Worm (Caenorhabditis elegans) whole organism, L2 larva: ENCODE measurements around the gene sra-2.

Experiments used
- alr-1 ChIP-seq: fragments of 150-350 bp; optimal IDR thresholded peaks from 2 replicates; lab custom pipeline; 2014; ENCODE audit warnings: missing biosample characterization, missing genetic modification characterization
- nhr-12 ChIP-seq: fragments of 150-350 bp; optimal IDR thresholded peaks from 2 replicates; lab custom pipeline; 2014; ENCODE audit warnings: missing biosample characterization, missing genetic modification characterization
- unc-55 ChIP-seq: fragments of 150-350 bp; sonication (generic microtip); optimal IDR thresholded peaks from 3 replicates; lab custom pipeline; 2014; ENCODE audit warnings: missing biosample characterization, missing genetic modification reagents, missing genetic modification characterization

DNA sequence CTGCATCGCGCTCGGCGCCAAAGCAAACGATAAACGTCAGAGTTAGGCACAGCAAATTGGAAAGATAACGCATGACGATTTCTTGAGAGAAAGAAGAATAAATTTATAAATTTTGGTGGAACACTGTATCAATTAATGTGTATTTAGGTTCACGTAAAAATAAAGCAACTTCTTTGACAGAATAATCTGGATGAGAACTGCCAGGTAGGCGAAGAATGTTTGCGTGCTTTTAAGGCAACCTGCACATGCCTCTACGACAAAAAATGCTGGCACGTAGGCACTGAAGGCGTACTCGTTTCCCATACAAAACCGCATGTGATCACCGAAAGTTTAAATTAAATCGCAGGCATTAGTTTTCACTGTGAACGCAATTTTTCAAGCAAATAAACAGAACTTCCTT is 24.6 kb downstream of the sra-2 start, which contains the start of gene F35H8.1:
- TF ChIP-seq nhr-12, result no peak
- TF ChIP-seq unc-55, result no peak
- no peak for TF ChIP-seq alr-1 (tag; lab: Kevin White, UChicago)
